Worm (Caenorhabditis elegans) whole organism, L1 larva: Measurements from ENCODE around the gene clec-186.

Source experiments
- C34B4.2 ChIP-seq: sonication (generic microtip); optimal IDR thresholded peaks from 2 replicates; lab custom pipeline; 2017; ENCODE audit warnings: mild to moderate bottlenecking, missing genetic modification characterization, missing compliant biosample characterization
- elt-3 ChIP-seq, 6 experiments: fragments of 150-350 bp in 1 of 6; sonication (generic microtip); optimal IDR thresholded peaks; 2 replicates each; lab custom pipeline; 2017 to 2018; ENCODE audit warnings: missing biosample characterization in 6 of 6, missing genetic modification characterization in 6 of 6, inconsistent platforms in 1 of 6
- pag-3 ChIP-seq: sonication (generic microtip); optimal IDR thresholded peaks from 2 replicates; lab custom pipeline; 2017; ENCODE audit warnings: missing genetic modification characterization, mild to moderate bottlenecking, missing compliant biosample characterization, antibody characterized with exemption, borderline replicate concordance; ENCODE audit not compliant: insufficient read depth
- pqm-1 ChIP-seq: sonication (generic microtip); optimal IDR thresholded peaks from 3 replicates; lab custom pipeline; 2017; ENCODE audit warnings: missing biosample characterization, missing genetic modification characterization
- unc-130 ChIP-seq: fragments of 150-350 bp; optimal IDR thresholded peaks from 2 replicates; lab custom pipeline; 2017; ENCODE audit warnings: missing biosample characterization, missing genetic modification characterization, inconsistent platforms
- xbp-1 ChIP-seq: sonication (generic microtip); optimal IDR thresholded peaks from 2 replicates; lab custom pipeline; 2016; ENCODE audit warnings: missing genetic modification characterization, missing compliant biosample characterization

- no peak for TF ChIP-seq elt-3 (tag; optimal IDR thresholded peaks at IDR 0.05; lab: Kevin White, UChicago)
- TF ChIP-seq pag-3: no peak
- TF ChIP-seq unc-130 (tag; lab: Kevin White, UChicago): no peak
- no peak for TF ChIP-seq xbp-1 (tag; lab: Kevin White, UChicago)
- no peak for TF ChIP-seq pqm-1 (tag; lab: Kevin White, UChicago)
- TF ChIP-seq C34B4.2 (tag; lab: Kevin White, UChicago): no peak
Observed at ce11 chrIV:12894996-12895395, 29.1 kb downstream of the clec-186 start, which contains the start of gene K08D8.11.
